Worm (Caenorhabditis elegans) whole organism, mixed stage, embryonic: ENCODE data around the gene Y67D8A.2.

Experiments used
- M03D4.4 ChIP-seq: sonication (generic microtip); optimal IDR thresholded peaks from 2 replicates; lab custom pipeline; 2017; ENCODE audit warnings: mild to moderate bottlenecking, missing genetic modification characterization, missing compliant biosample characterization
- bed-3 ChIP-seq: fragments of 200-800 bp; sonication (Bioruptor generic); optimal IDR thresholded peaks from 3 replicates; lab custom pipeline; 2018; ENCODE audit warnings: mild to moderate bottlenecking, missing genetic modification characterization, moderate library complexity, missing compliant biosample characterization
- blmp-1 ChIP-seq: fragments of 150-350 bp; optimal IDR thresholded peaks from 2 replicates; lab custom pipeline; 2014; ENCODE audit warnings: missing biosample characterization, missing genetic modification characterization
- ceh-39 ChIP-seq: fragments of 150-350 bp; optimal IDR thresholded peaks from 2 replicates; lab custom pipeline; 2014; ENCODE audit warnings: missing biosample characterization, missing genetic modification characterization
- ceh-43 ChIP-seq: fragments of 200-800 bp; sonication (Bioruptor generic); optimal IDR thresholded peaks from 2 replicates; lab custom pipeline; 2018; ENCODE audit warnings: mild to moderate bottlenecking, missing genetic modification characterization, moderate library complexity, missing compliant biosample characterization
- ceh-83 ChIP-seq: fragments of 200-800 bp; sonication (Bioruptor generic); optimal IDR thresholded peaks from 2 replicates; lab custom pipeline; 2018; ENCODE audit warnings: mild to moderate bottlenecking, missing genetic modification characterization, missing compliant biosample characterization
- ces-1 ChIP-seq: fragments of 150-350 bp; optimal IDR thresholded peaks from 2 replicates; lab custom pipeline; 2014; ENCODE audit warnings: missing biosample characterization, missing genetic modification reagents, missing genetic modification characterization
- cnd-1 ChIP-seq: fragments of 200-800 bp; sonication (Bioruptor generic); optimal IDR thresholded peaks from 2 replicates; lab custom pipeline; 2018; ENCODE audit warnings: mild to moderate bottlenecking, missing genetic modification characterization, missing compliant biosample characterization
- drap-1 ChIP-seq: fragments of 200-800 bp; sonication (Bioruptor generic); optimal IDR thresholded peaks from 3 replicates; lab custom pipeline; 2018; ENCODE audit warnings: mild to moderate bottlenecking, missing genetic modification characterization, missing compliant biosample characterization
- elt-1 ChIP-seq: sonication (generic microtip); optimal IDR thresholded peaks from 2 replicates; lab custom pipeline; 2017; ENCODE audit warnings: missing genetic modification characterization, mild to moderate bottlenecking, missing compliant biosample characterization, antibody characterized with exemption, moderate library complexity, borderline replicate concordance; ENCODE audit not compliant: insufficient read depth
- elt-3 ChIP-seq: fragments of 150-350 bp; optimal IDR thresholded peaks from 2 replicates; lab custom pipeline; 2014; ENCODE audit warnings: missing biosample characterization, missing genetic modification characterization
- flh-1 ChIP-seq: fragments of 200-800 bp; sonication (Bioruptor generic); optimal IDR thresholded peaks from 2 replicates; lab custom pipeline; 2018; ENCODE audit warnings: mild to moderate bottlenecking, missing genetic modification characterization, moderate library complexity, missing compliant biosample characterization
- ham-2 ChIP-seq: fragments of 200-800 bp; sonication (Bioruptor generic); optimal IDR thresholded peaks from 2 replicates; lab custom pipeline; 2018; ENCODE audit warnings: mild to moderate bottlenecking, missing genetic modification characterization, missing compliant biosample characterization
- hlh-1 ChIP-seq: fragments of 150-350 bp; optimal IDR thresholded peaks from 2 replicates; lab custom pipeline; 2014; ENCODE audit warnings: missing biosample characterization, missing genetic modification reagents, missing genetic modification characterization
- lin-13 ChIP-seq: fragments of 150-350 bp; optimal IDR thresholded peaks from 2 replicates; lab custom pipeline; 2014; ENCODE audit warnings: missing biosample characterization, missing genetic modification characterization
- lin-32 ChIP-seq: fragments of 200-800 bp; sonication (Bioruptor generic); optimal IDR thresholded peaks from 2 replicates; lab custom pipeline; 2018; ENCODE audit warnings: mild to moderate bottlenecking, missing genetic modification characterization, missing compliant biosample characterization
- lsy-2 ChIP-seq: fragments of 150-350 bp; optimal IDR thresholded peaks from 2 replicates; lab custom pipeline; 2014; ENCODE audit warnings: missing biosample characterization, missing genetic modification characterization
- mab-5 ChIP-seq: fragments of 150-350 bp; optimal IDR thresholded peaks from 2 replicates; lab custom pipeline; 2014; ENCODE audit warnings: missing biosample characterization, missing genetic modification characterization
- mep-1 ChIP-seq: fragments of 150-350 bp; optimal IDR thresholded peaks from 2 replicates; lab custom pipeline; 2017; ENCODE audit warnings: missing biosample characterization, missing genetic modification reagents, missing genetic modification characterization, inconsistent platforms
- mls-2 ChIP-seq: sonication (generic microtip); optimal IDR thresholded peaks from 2 replicates; lab custom pipeline; 2016; ENCODE audit warnings: mild to moderate bottlenecking, missing genetic modification characterization, moderate library complexity, missing compliant biosample characterization
- nhr-12 ChIP-seq: fragments of 150-350 bp; optimal IDR thresholded peaks from 2 replicates; lab custom pipeline; 2014; ENCODE audit warnings: missing biosample characterization, missing genetic modification characterization
- nhr-2 ChIP-seq: fragments of 150-350 bp; optimal IDR thresholded peaks from 2 replicates; lab custom pipeline; 2014; ENCODE audit warnings: missing biosample characterization, missing genetic modification characterization
- nhr-237 ChIP-seq: fragments of 150-350 bp; optimal IDR thresholded peaks from 2 replicates; lab custom pipeline; 2014; ENCODE audit warnings: missing biosample characterization, missing genetic modification characterization
- nhr-28 ChIP-seq: fragments of 150-350 bp; optimal IDR thresholded peaks from 2 replicates; lab custom pipeline; 2014; ENCODE audit warnings: missing biosample characterization, missing genetic modification characterization
- nhr-76 ChIP-seq: sonication (generic microtip); optimal IDR thresholded peaks from 2 replicates; lab custom pipeline; 2017; ENCODE audit warnings: missing biosample characterization, missing genetic modification characterization
- pha-4 ChIP-seq: fragments of 150-350 bp; optimal IDR thresholded peaks from 2 replicates; lab custom pipeline; 2018; ENCODE audit warnings: missing biosample characterization, missing genetic modification reagents, missing genetic modification characterization
- sem-2 ChIP-seq: fragments of 200-800 bp; sonication (Bioruptor generic); optimal IDR thresholded peaks from 2 replicates; lab custom pipeline; 2018; ENCODE audit warnings: mild to moderate bottlenecking, missing genetic modification characterization, missing compliant biosample characterization
- snpc-4 ChIP-seq: fragments of 150-350 bp; optimal IDR thresholded peaks from 2 replicates; lab custom pipeline; 2014; ENCODE audit warnings: missing biosample characterization, missing genetic modification characterization
- sptf-1 ChIP-seq: sonication (generic microtip); optimal IDR thresholded peaks from 2 replicates; lab custom pipeline; 2017; ENCODE audit warnings: mild to moderate bottlenecking, missing genetic modification characterization, moderate library complexity, missing compliant biosample characterization
- tbx-8 ChIP-seq: fragments of 200-800 bp; sonication (Bioruptor generic); optimal IDR thresholded peaks from 2 replicates; lab custom pipeline; 2018; ENCODE audit warnings: mild to moderate bottlenecking, missing genetic modification characterization, moderate library complexity, missing compliant biosample characterization
- unc-120 ChIP-seq: sonication (generic microtip); optimal IDR thresholded peaks from 2 replicates; lab custom pipeline; 2017; ENCODE audit warnings: missing genetic modification characterization, missing compliant biosample characterization; ENCODE audit not compliant: poor library complexity, severe bottlenecking
- unc-39 ChIP-seq: fragments of 150-350 bp; optimal IDR thresholded peaks from 2 replicates; lab custom pipeline; 2014; ENCODE audit warnings: missing biosample characterization, missing genetic modification characterization
- unc-62 ChIP-seq: fragments of 150-350 bp; optimal IDR thresholded peaks from 2 replicates; lab custom pipeline; 2014; ENCODE audit warnings: missing biosample characterization, missing genetic modification reagents, missing genetic modification characterization
- zip-8 ChIP-seq: fragments of 150-350 bp; optimal IDR thresholded peaks from 2 replicates; lab custom pipeline; 2014; ENCODE audit warnings: missing biosample characterization, missing genetic modification characterization
- ztf-11 ChIP-seq: fragments of 150-350 bp; optimal IDR thresholded peaks from 2 replicates; lab custom pipeline; 2014; ENCODE audit warnings: missing biosample characterization, missing genetic modification characterization

Gene Y67D8A.2

DNA sequence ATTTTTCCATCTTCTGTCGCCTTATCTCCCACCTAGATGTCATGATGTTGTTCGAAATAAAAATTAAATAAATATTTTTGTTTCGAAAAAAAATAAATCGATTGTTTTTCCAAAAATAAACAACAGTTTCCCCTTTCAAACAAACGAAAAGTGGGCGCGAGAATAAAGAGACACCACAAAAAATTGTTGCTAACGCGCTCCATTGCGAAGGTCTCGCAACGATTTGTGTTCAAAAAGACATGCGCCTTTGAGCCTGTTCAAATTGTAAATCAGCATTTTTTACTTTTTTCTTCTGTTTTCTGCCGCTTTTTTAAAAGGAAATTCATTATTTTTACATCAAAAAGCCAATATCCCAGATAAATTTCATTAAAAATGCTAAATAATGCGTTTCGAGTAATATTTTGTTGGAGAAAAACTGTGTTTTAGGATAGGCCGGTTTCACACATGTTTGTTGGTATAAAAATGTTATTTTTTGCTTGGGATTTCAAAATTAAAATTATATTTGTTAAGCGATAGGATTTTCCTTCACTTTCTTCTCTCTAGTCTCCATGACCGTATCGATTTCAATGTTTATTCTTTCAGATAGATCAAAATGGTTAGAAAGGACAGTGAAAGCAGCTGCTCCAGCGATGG, 72.4 kb downstream of the Y67D8A.2 start, which contains the start of gene W08E12.7:
TSS of gene W08E12.7 (plus strand) at position 583 of the 633 bp plus-strand sequence.
- no peak for TF ChIP-seq elt-1 (tag; lab: Kevin White, UChicago)
- peak; percentile 53 for TF ChIP-seq mls-2
- no peak for TF ChIP-seq ham-2 (GFP tag; lab: Kevin White, UChicago)
- peak; percentile 95 for TF ChIP-seq lin-13 (tag; lab: Kevin White, UChicago)
- peak; percentile 36 for TF ChIP-seq drap-1 (GFP tag; lab: Kevin White, UChicago)
- peak; percentile 77 for TF ChIP-seq cnd-1 (tag; lab: Kevin White, UChicago)
- TF ChIP-seq sem-2 (GFP tag; lab: Kevin White, UChicago) = no peak
- no peak for TF ChIP-seq lin-32 (GFP tag; lab: Kevin White, UChicago)
- TF ChIP-seq ceh-43 (GFP tag; lab: Kevin White, UChicago) = peak; percentile 40
- peak; percentile 82 for TF ChIP-seq sptf-1 (tag; lab: Kevin White, UChicago)
- no peak for TF ChIP-seq nhr-2 (tag; lab: Kevin White, UChicago)
- no peak for TF ChIP-seq flh-1 (GFP tag; lab: Kevin White, UChicago)
- TF ChIP-seq unc-39 = no peak
- TF ChIP-seq ces-1 (GFP tag; lab: Kevin White, UChicago) = no peak
- TF ChIP-seq tbx-8 (GFP tag; lab: Kevin White, UChicago) = peak; percentile 25
- TF ChIP-seq lsy-2 = peak; percentile 91
- TF ChIP-seq unc-62 (GFP tag; lab: Kevin White, UChicago) = peak; percentile 51
- TF ChIP-seq ceh-39 = peak; percentile 77
- no peak for TF ChIP-seq ztf-11 (tag; lab: Kevin White, UChicago)
- TF ChIP-seq elt-3 (tag; lab: Kevin White, UChicago) = no peak
- TF ChIP-seq pha-4 = peak; percentile 89
- TF ChIP-seq nhr-237 = peak; percentile 96
- TF ChIP-seq nhr-28 = peak; percentile 25
- TF ChIP-seq nhr-12 = no peak
- peak; percentile 28 for TF ChIP-seq bed-3 (GFP tag; lab: Kevin White, UChicago)
- peak; percentile 69 for TF ChIP-seq M03D4.4 (tag; lab: Kevin White, UChicago)
- TF ChIP-seq unc-120 (tag; lab: Kevin White, UChicago) = peak; percentile 51
- peak; percentile 25 for TF ChIP-seq ceh-83 (GFP tag; lab: Kevin White, UChicago)
- no peak for TF ChIP-seq nhr-76 (tag; lab: Kevin White, UChicago)
- peak; percentile 99 for TF ChIP-seq mep-1 (tag; lab: Kevin White, UChicago)
- TF ChIP-seq hlh-1 (tag; lab: Kevin White, UChicago) = peak; percentile 84
- TF ChIP-seq blmp-1 (tag; lab: Kevin White, UChicago) = peak; percentile 45
- TF ChIP-seq zip-8 (tag; lab: Kevin White, UChicago) = no peak
- no peak for TF ChIP-seq snpc-4
- TF ChIP-seq mab-5 (tag; lab: Kevin White, UChicago) = peak; percentile 46

DNA sequence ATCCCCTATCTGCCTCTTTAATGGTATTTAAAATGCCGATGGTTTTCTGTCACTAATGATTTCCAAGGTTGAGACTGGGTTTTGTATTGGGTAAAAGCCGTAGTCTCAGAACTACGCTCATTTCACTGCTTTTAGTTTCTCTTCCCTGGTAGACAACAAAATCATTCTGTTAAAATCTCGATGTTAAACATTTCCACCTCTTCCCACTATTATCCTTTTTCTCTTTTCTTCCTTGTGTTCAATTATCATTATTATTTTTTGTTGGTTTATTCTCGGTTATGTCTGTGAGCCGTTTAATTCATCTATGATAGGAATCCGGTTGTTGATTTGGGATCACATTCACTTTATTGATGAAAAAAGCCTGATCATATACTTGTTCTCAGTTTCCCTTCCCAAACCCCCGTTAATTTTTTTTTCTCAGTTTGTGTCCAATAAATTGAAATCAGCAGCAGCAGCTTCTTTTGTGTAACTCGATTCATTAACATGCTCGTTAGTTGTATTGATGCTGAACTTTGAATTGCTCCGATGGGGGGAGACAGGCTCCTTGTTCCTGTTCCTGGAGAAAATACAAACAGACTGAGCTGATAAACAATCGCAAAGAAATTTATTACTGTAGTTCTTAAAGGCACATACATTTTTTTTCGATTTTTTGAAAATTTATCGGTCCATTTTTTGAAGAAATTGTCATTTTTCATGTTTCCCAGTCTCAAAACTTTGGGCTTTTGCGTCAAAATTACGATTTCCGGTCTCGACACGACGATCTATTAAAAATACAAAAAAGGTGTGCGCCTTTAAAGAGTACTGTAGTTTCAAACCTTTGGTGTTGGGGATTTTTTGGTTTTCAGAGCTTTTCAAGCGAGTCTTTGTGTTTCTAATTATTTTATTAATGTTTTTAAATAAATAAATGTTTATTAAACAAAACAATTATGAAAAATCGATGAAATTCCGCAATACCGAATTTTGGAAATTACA, 74.6 kb downstream of the Y67D8A.2 start:
- TF ChIP-seq ceh-43 (GFP tag; lab: Kevin White, UChicago) = no peak
- TF ChIP-seq ceh-39 = no peak
- no peak for TF ChIP-seq flh-1 (GFP tag; lab: Kevin White, UChicago)
- TF ChIP-seq pha-4 = no peak
- no peak for TF ChIP-seq mep-1 (tag; lab: Kevin White, UChicago)
- TF ChIP-seq nhr-28 = no peak
- no peak for TF ChIP-seq sem-2 (GFP tag; lab: Kevin White, UChicago)
- no peak for TF ChIP-seq snpc-4
- TF ChIP-seq ces-1 (GFP tag; lab: Kevin White, UChicago) = no peak

DNA sequence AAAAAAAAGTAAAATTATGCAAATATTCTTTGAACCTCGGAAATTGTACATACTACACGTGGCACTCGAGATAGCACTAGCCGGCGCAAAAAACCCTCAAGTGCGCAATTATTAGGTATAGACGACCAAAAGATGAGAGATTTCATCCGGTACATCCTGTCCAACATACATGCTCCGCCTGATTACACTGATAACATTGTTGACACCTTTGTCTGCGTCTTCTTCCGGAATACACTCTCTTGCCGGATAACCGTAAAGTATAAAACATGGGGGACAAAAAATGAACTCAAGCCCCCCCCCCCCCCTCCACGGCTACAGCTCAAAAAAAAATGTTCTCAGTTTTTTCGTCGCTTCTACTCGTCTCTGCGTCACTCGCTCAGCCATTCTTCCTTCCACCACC, 76.1 kb downstream of the Y67D8A.2 start, which contains the start of gene W08E12.6:
TSS of gene W08E12.6 (plus strand) at position 301 of the 400 bp plus-strand sequence.
- TF ChIP-seq drap-1 (GFP tag; lab: Kevin White, UChicago) (no peak), zip-8 (tag; lab: Kevin White, UChicago) (no peak), ceh-43 (GFP tag; lab: Kevin White, UChicago) (no peak), lin-32 (GFP tag; lab: Kevin White, UChicago) (no peak)
